Fruit fly (Drosophila melanogaster) whole organism, prepupa: ENCODE results near the gene Prosbeta3.

Source experiments
- CG10631 ChIP-seq: fragments of 200-800 bp; sonication (Bioruptor generic); optimal IDR thresholded peaks from 2 replicates; lab custom pipeline; 2016; ENCODE audit warnings: missing biosample characterization, missing genetic modification characterization
- CG11294 ChIP-seq: fragments of 200-800 bp; sonication (Bioruptor generic); IDR thresholded peaks from 2 replicates; pipeline ENCODE4 v1.3.6; 2022; ENCODE audit warnings: missing biosample characterization, missing genetic modification characterization
- CG32006 ChIP-seq: fragments of 200-800 bp; sonication (Bioruptor generic); optimal IDR thresholded peaks from 3 replicates; lab custom pipeline; 2017; ENCODE audit warnings: missing biosample characterization, mild to moderate bottlenecking, missing genetic modification characterization
- CG34406 ChIP-seq: fragments of 200-800 bp; sonication (Bioruptor generic); optimal IDR thresholded peaks from 3 replicates; lab custom pipeline; 2016; ENCODE audit warnings: missing biosample characterization, missing genetic modification characterization
- CG9139 ChIP-seq: fragments of 200-800 bp; sonication (Bioruptor generic); optimal IDR thresholded peaks from 3 replicates; lab custom pipeline; 2017; ENCODE audit warnings: missing biosample characterization, mild to moderate bottlenecking, missing genetic modification characterization
- Eip75B ChIP-seq: fragments of 200-800 bp; sonication (Bioruptor generic); optimal IDR thresholded peaks from 3 replicates; lab custom pipeline; 2016; ENCODE audit warnings: missing biosample characterization, missing genetic modification characterization
- Ets21C ChIP-seq: fragments of 200-800 bp; sonication (Bioruptor generic); optimal IDR thresholded peaks from 3 replicates; lab custom pipeline; 2016; ENCODE audit warnings: missing biosample characterization, missing genetic modification characterization
- Hr4 ChIP-seq: fragments of 200-800 bp; sonication (Bioruptor generic); optimal IDR thresholded peaks from 3 replicates; lab custom pipeline; 2016; ENCODE audit warnings: missing biosample characterization, missing genetic modification characterization
- Lpt ChIP-seq: fragments of 200-800 bp; sonication (Bioruptor generic); optimal IDR thresholded peaks from 3 replicates; lab custom pipeline; 2016; ENCODE audit warnings: missing biosample characterization, missing genetic modification characterization
- OdsH ChIP-seq: fragments of 200-800 bp; sonication (Bioruptor generic); optimal IDR thresholded peaks from 3 replicates; lab custom pipeline; 2016; ENCODE audit warnings: missing biosample characterization, missing genetic modification characterization
- Sox14 ChIP-seq: fragments of 200-800 bp; sonication (Bioruptor generic); optimal IDR thresholded peaks from 3 replicates; lab custom pipeline; 2016; ENCODE audit warnings: missing biosample characterization, missing genetic modification characterization
- dac ChIP-seq: fragments of 200-800 bp; sonication (Bioruptor generic); optimal IDR thresholded peaks from 2 replicates; lab custom pipeline; 2017; ENCODE audit warnings: missing biosample characterization, mild to moderate bottlenecking, missing genetic modification characterization
- fd59A ChIP-seq: fragments of 200-800 bp; sonication (Bioruptor generic); optimal IDR thresholded peaks from 2 replicates; lab custom pipeline; 2017; ENCODE audit warnings: missing biosample characterization, mild to moderate bottlenecking, missing genetic modification characterization, missing genetic modification reagents

- TF ChIP-seq Eip75B (GFP tag; lab: Kevin White, UChicago) (peak; percentile 36), dac (GFP tag; lab: Kevin White, UChicago) (no peak), CG9139 (GFP tag; lab: Kevin White, UChicago) (no peak), OdsH (GFP tag; lab: Kevin White, UChicago) (no peak), CG32006 (GFP tag; lab: Kevin White, UChicago) (no peak), Lpt (GFP tag; lab: Kevin White, UChicago) (peak; percentile 22), Sox14 (GFP tag; lab: Kevin White, UChicago) (peak; percentile 30), Hr4 (GFP tag; lab: Kevin White, UChicago) (peak; percentile 53), CG11294 (GFP tag; lab: Robert Waterston, UW) (no peak), Ets21C (GFP tag; lab: Kevin White, UChicago) (no peak), CG34406 (no peak), CG10631 (GFP tag; lab: Kevin White, UChicago) (peak; percentile 1), fd59A (GFP tag; lab: Kevin White, UChicago) (no peak)
Measured at dm6 chr3R:9038652-9039051, 32.6 kb upstream of the Prosbeta3 start, which contains the start of gene hyx.
